Fruit fly (Drosophila melanogaster) whole organism, adult: ENCODE measurements around the gene Cont.

Experiments used
- CG5204 ChIP-seq: fragments of 200-800 bp; sonication (Bioruptor generic); optimal IDR thresholded peaks from 2 replicates; lab custom pipeline; 2016; ENCODE audit warnings: missing biosample characterization, missing genetic modification characterization
- CG7101 ChIP-seq: fragments of 200-800 bp; sonication (Bioruptor generic); optimal IDR thresholded peaks from 2 replicates; lab custom pipeline; 2018; ENCODE audit warnings: missing biosample characterization, mild to moderate bottlenecking, missing genetic modification characterization, moderate library complexity
- Crg-1 ChIP-seq: fragments of 200-800 bp; sonication (Bioruptor generic); optimal IDR thresholded peaks from 2 replicates; lab custom pipeline; 2016; ENCODE audit warnings: missing biosample characterization, missing genetic modification characterization
- Hr96 ChIP-seq: fragments of 200-800 bp; sonication (Bioruptor generic); optimal IDR thresholded peaks from 2 replicates; lab custom pipeline; 2016; ENCODE audit warnings: missing biosample characterization, missing genetic modification characterization
- Mnt ChIP-seq: fragments of 200-800 bp; sonication (Bioruptor generic); optimal IDR thresholded peaks from 2 replicates; lab custom pipeline; 2016; ENCODE audit warnings: missing biosample characterization, mild to moderate bottlenecking, missing genetic modification characterization
- kay ChIP-seq: fragments of 200-800 bp; sonication (Bioruptor generic); peaks from one replicate; lab custom pipeline; 2016; ENCODE audit warnings: missing biosample characterization, missing genetic modification characterization, borderline replicate concordance
- ovo ChIP-seq: fragments of 200-800 bp; sonication (Bioruptor generic); optimal IDR thresholded peaks from 2 replicates; lab custom pipeline; 2016; ENCODE audit warnings: missing biosample characterization, missing genetic modification characterization
- toe ChIP-seq: fragments of 200-800 bp; sonication (Bioruptor generic); optimal IDR thresholded peaks from 2 replicates; lab custom pipeline; 2016; ENCODE audit warnings: missing biosample characterization, missing genetic modification characterization

- no peak for TF ChIP-seq Hr96
- no peak for TF ChIP-seq toe (GFP tag; lab: Kevin White, UChicago)
- no peak for TF ChIP-seq kay (GFP tag; lab: Kevin White, UChicago)
- no peak for TF ChIP-seq ovo (GFP tag; lab: Kevin White, UChicago)
- TF ChIP-seq CG5204 (GFP tag; lab: Kevin White, UChicago) = no peak
- TF ChIP-seq Mnt (GFP tag; lab: Kevin White, UChicago) = no peak
- no peak for TF ChIP-seq Crg-1 (GFP tag; lab: Kevin White, UChicago)
- TF ChIP-seq CG7101 (tag; lab: Kevin White, UChicago) = no peak
Observed at dm6 chr3R:4390133-4390532, 9.0 kb downstream of the Cont start, which contains the start of gene CG14646.
